Worm (Caenorhabditis elegans): Measurements from ENCODE around the gene unc-22.
A peak's percentile ranks its signal among the peaks of the same experiment; 100 is the strongest.

Gene unc-22

ce11 chrIV:12010377-12010776 lies 430 bp downstream of the unc-22 start (continued):
- TF ChIP-seq pag-3 (tag; optimal IDR thresholded peaks at IDR 0.05; ENCODE audit: borderline replicate concordance, insufficient read depth) (peak; percentile 97), fkh-8 (tag; optimal IDR thresholded peaks at IDR 0.05) (no peak), hlh-17 (GFP tag; optimal IDR thresholded peaks at IDR 0.05; ENCODE audit: borderline replicate concordance) (no peak), elt-2 (tag; optimal IDR thresholded peaks at IDR 0.05) (no peak), pax-3 (tag; optimal IDR thresholded peaks at IDR 0.05) (no peak), nhr-90 (tag; optimal IDR thresholded peaks at IDR 0.05; ENCODE audit: poor library complexity) (no peak), ceh-82 (tag; optimal IDR thresholded peaks at IDR 0.05) (no peak), ces-1 (GFP tag; optimal IDR thresholded peaks at IDR 0.05) (no peak), jun-1 (tag; optimal IDR thresholded peaks at IDR 0.05) (no peak), F16B12.6 (tag; optimal IDR thresholded peaks at IDR 0.05) (no peak), mep-1 (tag; optimal IDR thresholded peaks at IDR 0.05) (no peak), C34B4.2 (tag; optimal IDR thresholded peaks at IDR 0.05) (no peak), hpl-2 (GFP tag; optimal IDR thresholded peaks at IDR 0.05) (no peak), dpl-1 (GFP tag; optimal IDR thresholded peaks at IDR 0.05) (no peak), zip-4 (GFP tag; optimal IDR thresholded peaks at IDR 0.05) (no peak), unc-130 (tag; optimal IDR thresholded peaks at IDR 0.05) (no peak), fkh-10 (GFP tag; optimal IDR thresholded peaks at IDR 0.05) (no peak), lsy-2 (tag; optimal IDR thresholded peaks at IDR 0.05) (peak in 1 of 2 experiments; percentile 43), efl-3 (GFP tag; optimal IDR thresholded peaks at IDR 0.05) (no peak), xbp-1 (tag; optimal IDR thresholded peaks at IDR 0.05) (peak; percentile 7), nhr-85 (tag) (no peak), zag-1 (tag; optimal IDR thresholded peaks at IDR 0.05) (no peak), nhr-237 (tag; optimal IDR thresholded peaks at IDR 0.05) (no peak), lin-35 (GFP tag; optimal IDR thresholded peaks at IDR 0.05) (no peak), isw-1 (GFP tag; IDR thresholded peaks at IDR 0.05) (no peak), lin-14 (GFP tag; optimal IDR thresholded peaks at IDR 0.05) (peak; percentile 87), grh-1 (GFP tag; IDR thresholded peaks at IDR 0.05) (no peak), nhr-71 (tag; optimal IDR thresholded peaks at IDR 0.05) (peak; percentile 77), irx-1 (tag; optimal IDR thresholded peaks at IDR 0.05) (no peak), ztf-11 (tag; optimal IDR thresholded peaks at IDR 0.05) (no peak), efl-1 (optimal IDR thresholded peaks at IDR 0.05) (peak; percentile 6 to 24), efl-1 (GFP tag; optimal IDR thresholded peaks at IDR 0.05 in 1 of 2) (peak; percentile 14 to 90), lin-39 (tag; optimal IDR thresholded peaks at IDR 0.05) (peak; percentile 8), mef-2 (tag; optimal IDR thresholded peaks at IDR 0.05) (no peak), C16A3.4 (tag; optimal IDR thresholded peaks at IDR 0.05) (no peak), Y116A8C.19 (tag; optimal IDR thresholded peaks at IDR 0.05; ENCODE audit: borderline replicate concordance) (no peak), nhr-77 (tag; optimal IDR thresholded peaks at IDR 0.05) (no peak), mdl-1 (tag; optimal IDR thresholded peaks at IDR 0.05) (peak in 1 of 2 experiments; percentile 35), hlh-4 (tag; optimal IDR thresholded peaks at IDR 0.05) (no peak), rnt-1 (tag; optimal IDR thresholded peaks at IDR 0.05) (peak; percentile 83), nhr-20 (tag; optimal IDR thresholded peaks at IDR 0.05) (peak; percentile 30), aly-2 (tag; optimal IDR thresholded peaks at IDR 0.05) (no peak)

- TF ChIP-seq tlp-1 (tag; optimal IDR thresholded peaks at IDR 0.05) (no peak), unc-30 (tag; optimal IDR thresholded peaks at IDR 0.05) (no peak), lir-3 (tag; optimal IDR thresholded peaks at IDR 0.05; ENCODE audit: poor library complexity) (no peak), lin-15B (tag; optimal IDR thresholded peaks at IDR 0.05) (no peak), zip-4 (GFP tag; optimal IDR thresholded peaks at IDR 0.05) (no peak), pag-3 (tag; optimal IDR thresholded peaks at IDR 0.05; ENCODE audit: borderline replicate concordance, insufficient read depth) (no peak), mef-2 (tag; optimal IDR thresholded peaks at IDR 0.05) (no peak), snpc-4 (tag; optimal IDR thresholded peaks at IDR 0.05) (no peak), mab-9 (GFP tag; IDR thresholded peaks at IDR 0.05) (no peak), jun-1 (tag; optimal IDR thresholded peaks at IDR 0.05) (no peak), C34B4.2 (tag; optimal IDR thresholded peaks at IDR 0.05) (no peak), efl-3 (GFP tag; optimal IDR thresholded peaks at IDR 0.05) (no peak), nhr-71 (tag; optimal IDR thresholded peaks at IDR 0.05) (peak; percentile 33), isw-1 (GFP tag; IDR thresholded peaks at IDR 0.05) (no peak), F16B12.6 (tag; optimal IDR thresholded peaks at IDR 0.05) (no peak), irx-1 (tag; optimal IDR thresholded peaks at IDR 0.05) (no peak), fkh-8 (tag; optimal IDR thresholded peaks at IDR 0.05) (no peak), sptf-1 (tag; optimal IDR thresholded peaks at IDR 0.05) (no peak), sox-4 (tag; optimal IDR thresholded peaks at IDR 0.05) (no peak), nhr-90 (tag; optimal IDR thresholded peaks at IDR 0.05; ENCODE audit: poor library complexity) (no peak), lin-14 (GFP tag; optimal IDR thresholded peaks at IDR 0.05) (peak; percentile 44), nhr-76 (tag; optimal IDR thresholded peaks at IDR 0.05) (no peak)
These were observed 1.6 kb downstream of the unc-22 start for ce11 chrIV:12009046-12009674.
